Fruit fly (Drosophila melanogaster): ENCODE data around the gene CG33189.

CG33189 gene

dm6 chr3R:8748776-8749126 is 31.8 kb downstream of the CG33189 start:
- no peak for TF ChIP-seq Hr96 (GFP tag; optimal IDR thresholded peaks at IDR 0.05)
- TF ChIP-seq CG1620 (GFP tag; optimal IDR thresholded peaks at IDR 0.05): no peak

dm6 chr3R:8747871-8748775 is 32.5 kb downstream of the CG33189 start:
- TF ChIP-seq CG7101 (tag; optimal IDR thresholded peaks at IDR 0.05) (peak; percentile 85), tj (GFP tag; optimal IDR thresholded peaks at IDR 0.05) (peak; percentile 70), Clk (GFP tag; optimal IDR thresholded peaks at IDR 0.05) (peak; percentile 69), toe (GFP tag; optimal IDR thresholded peaks at IDR 0.05) (peak; percentile 45), CG12768 (GFP tag; optimal IDR thresholded peaks at IDR 0.05) (peak; percentile 82), CG33017 (tag; optimal IDR thresholded peaks at IDR 0.05) (peak; percentile 92), Mnt (GFP tag; optimal IDR thresholded peaks at IDR 0.05) (peak; percentile 28), CG14711 (tag; optimal IDR thresholded peaks at IDR 0.05) (peak; percentile 79), Hr96 (GFP tag; optimal IDR thresholded peaks at IDR 0.05) (peak; percentile 20), ovo (GFP tag; optimal IDR thresholded peaks at IDR 0.05) (peak; percentile 45), Crg-1 (GFP tag; optimal IDR thresholded peaks at IDR 0.05) (peak; percentile 42), CG5204 (GFP tag; optimal IDR thresholded peaks at IDR 0.05) (peak; percentile 64), CG7045 (GFP tag; optimal IDR thresholded peaks at IDR 0.05) (peak; percentile 84), cnc (optimal IDR thresholded peaks at IDR 0.05) (no peak), kay (GFP tag; ENCODE audit: borderline replicate concordance) (peak; percentile 83), pad (GFP tag; optimal IDR thresholded peaks at IDR 0.05) (peak; percentile 58), bab1 (GFP tag; optimal IDR thresholded peaks at IDR 0.05) (peak; percentile 87), cic (GFP tag; optimal IDR thresholded peaks at IDR 0.05) (peak; percentile 31), CG11617 (GFP tag; optimal IDR thresholded peaks at IDR 0.05) (peak; percentile 85), CG1620 (GFP tag; optimal IDR thresholded peaks at IDR 0.05) (peak; percentile 6)

dm6 chr3R:8747134-8747870 is 33.3 kb downstream of the CG33189 start, which contains the start of the genes CG9801 and Nasp:
Gene CG9801 (minus strand): TSS chr3R:8747675.
Gene Nasp (plus strand): TSS chr3R:8747798.
- TF ChIP-seq ovo (GFP tag; optimal IDR thresholded peaks at IDR 0.05) (no peak), CG7101 (tag; optimal IDR thresholded peaks at IDR 0.05) (peak; percentile 30), CG1620 (GFP tag; optimal IDR thresholded peaks at IDR 0.05) (peak; percentile 28), CG12768 (GFP tag; optimal IDR thresholded peaks at IDR 0.05) (peak; percentile 38), Crg-1 (GFP tag; optimal IDR thresholded peaks at IDR 0.05) (peak; percentile 42), CG14711 (tag; optimal IDR thresholded peaks at IDR 0.05) (peak; percentile 9), Mnt (GFP tag; optimal IDR thresholded peaks at IDR 0.05) (peak; percentile 19), toe (GFP tag; optimal IDR thresholded peaks at IDR 0.05) (no peak), CG33017 (tag; optimal IDR thresholded peaks at IDR 0.05) (no peak), CG7045 (GFP tag; optimal IDR thresholded peaks at IDR 0.05) (no peak), CG5204 (GFP tag; optimal IDR thresholded peaks at IDR 0.05) (no peak), pad (GFP tag; optimal IDR thresholded peaks at IDR 0.05) (peak; percentile 18), CG11617 (GFP tag; optimal IDR thresholded peaks at IDR 0.05) (no peak), bab1 (GFP tag; optimal IDR thresholded peaks at IDR 0.05) (peak; percentile 57), Clk (GFP tag; optimal IDR thresholded peaks at IDR 0.05) (no peak), kay (GFP tag; ENCODE audit: borderline replicate concordance) (no peak), Hr96 (GFP tag; optimal IDR thresholded peaks at IDR 0.05) (no peak), cnc (optimal IDR thresholded peaks at IDR 0.05) (no peak)

dm6 chr3R:8746354-8746753 is 34.2 kb downstream of the CG33189 start:
- no peak for TF ChIP-seq Clk (GFP tag; optimal IDR thresholded peaks at IDR 0.05)
- TF ChIP-seq CG11617 (GFP tag; optimal IDR thresholded peaks at IDR 0.05): no peak
- peak; percentile 47 for TF ChIP-seq ovo (GFP tag; optimal IDR thresholded peaks at IDR 0.05)
- no peak for TF ChIP-seq tj (GFP tag; optimal IDR thresholded peaks at IDR 0.05)
- TF ChIP-seq CG14711 (tag; optimal IDR thresholded peaks at IDR 0.05): peak; percentile 54
- TF ChIP-seq bab1 (GFP tag; optimal IDR thresholded peaks at IDR 0.05): peak; percentile 73
- TF ChIP-seq pad (GFP tag; optimal IDR thresholded peaks at IDR 0.05): no peak
- no peak for TF ChIP-seq toe (GFP tag; optimal IDR thresholded peaks at IDR 0.05)
- no peak for TF ChIP-seq CG12768 (GFP tag; optimal IDR thresholded peaks at IDR 0.05)
- no peak for TF ChIP-seq CG7045 (GFP tag; optimal IDR thresholded peaks at IDR 0.05)
- no peak for TF ChIP-seq Crg-1 (GFP tag; optimal IDR thresholded peaks at IDR 0.05)
- no peak for TF ChIP-seq Mnt (GFP tag; optimal IDR thresholded peaks at IDR 0.05)
- no peak for TF ChIP-seq cic (GFP tag; optimal IDR thresholded peaks at IDR 0.05)
- TF ChIP-seq cnc (optimal IDR thresholded peaks at IDR 0.05): no peak
- no peak for TF ChIP-seq CG1620 (GFP tag; optimal IDR thresholded peaks at IDR 0.05)
- peak; percentile 38 for TF ChIP-seq CG5204 (GFP tag; optimal IDR thresholded peaks at IDR 0.05)
- TF ChIP-seq Hr96 (GFP tag; optimal IDR thresholded peaks at IDR 0.05): no peak
- no peak for TF ChIP-seq kay (GFP tag; ENCODE audit: borderline replicate concordance)
- peak; percentile 34 for TF ChIP-seq CG7101 (tag; optimal IDR thresholded peaks at IDR 0.05)
- TF ChIP-seq CG33017 (tag; optimal IDR thresholded peaks at IDR 0.05): peak; percentile 63

- no peak for TF ChIP-seq CG7045 (GFP tag; optimal IDR thresholded peaks at IDR 0.05)
- no peak for TF ChIP-seq CG33017 (tag; optimal IDR thresholded peaks at IDR 0.05)
- TF ChIP-seq CG11617 (GFP tag; optimal IDR thresholded peaks at IDR 0.05): no peak
- TF ChIP-seq cic (GFP tag; optimal IDR thresholded peaks at IDR 0.05): no peak
- TF ChIP-seq Crg-1 (GFP tag; optimal IDR thresholded peaks at IDR 0.05): no peak
- TF ChIP-seq tj (GFP tag; optimal IDR thresholded peaks at IDR 0.05): no peak
- TF ChIP-seq Clk (GFP tag; optimal IDR thresholded peaks at IDR 0.05): no peak
- TF ChIP-seq CG1620 (GFP tag; optimal IDR thresholded peaks at IDR 0.05): no peak
- TF ChIP-seq ovo (GFP tag; optimal IDR thresholded peaks at IDR 0.05): no peak
- TF ChIP-seq Mnt (GFP tag; optimal IDR thresholded peaks at IDR 0.05): peak; percentile 3
- TF ChIP-seq CG5204 (GFP tag; optimal IDR thresholded peaks at IDR 0.05): no peak
- no peak for TF ChIP-seq CG14711 (tag; optimal IDR thresholded peaks at IDR 0.05)
- TF ChIP-seq kay (GFP tag; ENCODE audit: borderline replicate concordance): no peak
- peak; percentile 66 for TF ChIP-seq bab1 (GFP tag; optimal IDR thresholded peaks at IDR 0.05)
- TF ChIP-seq pad (GFP tag; optimal IDR thresholded peaks at IDR 0.05): no peak
- TF ChIP-seq CG12768 (GFP tag; optimal IDR thresholded peaks at IDR 0.05): peak; percentile 22
- peak; percentile 20 for TF ChIP-seq Hr96 (GFP tag; optimal IDR thresholded peaks at IDR 0.05)
- no peak for TF ChIP-seq toe (GFP tag; optimal IDR thresholded peaks at IDR 0.05)
- no peak for TF ChIP-seq cnc (optimal IDR thresholded peaks at IDR 0.05)
- TF ChIP-seq CG7101 (tag; optimal IDR thresholded peaks at IDR 0.05): peak; percentile 22
Measured at dm6 chr3R:8744198-8744597, 36.4 kb downstream of the CG33189 start.
